Worm (Caenorhabditis elegans) whole organism, young adult: Measurements from ENCODE around the gene Y39A1A.24.

ENCODE experiments used
- ceh-27 ChIP-seq: fragments of 200-800 bp; sonication (Bioruptor generic); optimal IDR thresholded peaks from 2 replicates; lab custom pipeline; 2018; ENCODE audit warnings: mild to moderate bottlenecking, missing genetic modification characterization, moderate library complexity, missing compliant biosample characterization
- hmg-20 ChIP-seq: fragments of 200-800 bp; sonication (Bioruptor generic); IDR thresholded peaks from 2 replicates; pipeline ENCODE4 v1.3.6; 2022; ENCODE audit warnings: missing genetic modification reagents, missing genetic modification characterization, missing compliant biosample characterization
- snpc-3.4 ChIP-seq: sonication (generic microtip); optimal IDR thresholded peaks from 2 replicates; lab custom pipeline; 2017; ENCODE audit warnings: missing genetic modification characterization, mild to moderate bottlenecking, missing compliant biosample characterization, antibody characterized with exemption, moderate library complexity, missing genotype, missing genetic modification reagents
- snpc-4 ChIP-seq, 5 experiments: fragments of 150-350 bp in 1 of 5; sonication (generic microtip) in 4 of 5; optimal IDR thresholded peaks; 2 replicates each; lab custom pipeline; 2014 to 2018; ENCODE audit warnings: missing genetic modification characterization in 5 of 5, missing biosample characterization in 3 of 5, antibody characterized with exemption in 2 of 5, mild to moderate bottlenecking in 2 of 5, missing compliant biosample characterization in 2 of 5, missing genotype in 2 of 5, moderate library complexity in 2 of 5, missing genetic modification reagents in 1 of 5
- sptf-2 ChIP-seq: fragments of 200-800 bp; sonication (Bioruptor generic); optimal IDR thresholded peaks from 2 replicates; lab custom pipeline; 2018; ENCODE audit warnings: mild to moderate bottlenecking, missing genetic modification characterization, missing compliant biosample characterization

DNA sequence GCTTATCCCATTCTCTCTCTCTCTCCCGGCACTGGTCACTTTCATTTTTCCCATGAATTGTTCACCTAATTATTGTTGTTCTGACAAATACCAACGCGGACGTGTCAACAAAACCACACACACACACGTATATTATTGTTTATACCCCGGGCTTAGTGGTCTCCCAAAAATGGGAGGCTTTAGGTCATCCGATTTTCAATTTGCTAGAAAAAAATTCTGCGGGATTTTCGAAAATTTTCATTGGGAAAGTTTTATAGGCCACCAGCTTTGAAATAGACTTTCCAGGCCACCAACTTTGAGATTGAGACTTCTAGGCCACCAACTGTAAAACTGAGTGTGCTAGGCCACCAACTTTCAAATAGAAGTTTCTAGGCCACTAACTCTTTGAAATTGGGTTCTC is 25.5 kb downstream of the Y39A1A.24 start:
- TF ChIP-seq ceh-27 (GFP tag; lab: Kevin White, UChicago) (no peak), hmg-20 (no peak), snpc-3.4 (tag; lab: Kevin White, UChicago) (no peak), sptf-2 (no peak), snpc-4 (GFP tag; optimal IDR thresholded peaks at IDR 0.05; lab: Kevin White, UChicago) (no peak), snpc-4 (tag; optimal IDR thresholded peaks at IDR 0.05; lab: Kevin White, UChicago) (no peak)
